Worm (Caenorhabditis elegans): ENCODE results near the gene daf-14.

ce11 chrIV:10216704-10217296, 33.6 kb upstream of the daf-14 start:
- TF ChIP-seq lsy-2 (tag; optimal IDR thresholded peaks at IDR 0.05) (no peak), flh-1 (GFP tag; optimal IDR thresholded peaks at IDR 0.05) (no peak), nhr-237 (tag; optimal IDR thresholded peaks at IDR 0.05) (no peak), drap-1 (GFP tag; optimal IDR thresholded peaks at IDR 0.05) (no peak), unc-62 (GFP tag; optimal IDR thresholded peaks at IDR 0.05) (no peak), blmp-1 (tag; optimal IDR thresholded peaks at IDR 0.05) (no peak), snpc-4 (tag; optimal IDR thresholded peaks at IDR 0.05) (no peak)
